Worm (Caenorhabditis elegans) whole organism, early embryonic: Measurements from ENCODE around the gene srlf-15.

Experiments used
- ama-1 ChIP-seq: fragments of 150-350 bp; optimal IDR thresholded peaks from 2 replicates; lab custom pipeline; 2014
- hmbx-1 ChIP-seq: sonication (generic microtip); optimal IDR thresholded peaks from 2 replicates; lab custom pipeline; 2016; ENCODE audit warnings: mild to moderate bottlenecking, missing genetic modification characterization, missing compliant biosample characterization
- pes-1 ChIP-seq: fragments of 200-800 bp; sonication (Bioruptor generic); IDR thresholded peaks from 2 replicates; pipeline ENCODE4 v1.3.6; 2022; ENCODE audit warnings: missing genetic modification reagents, missing genetic modification characterization, missing compliant biosample characterization
- tbx-11 ChIP-seq: fragments of 200-800 bp; sonication (Bioruptor generic); IDR thresholded peaks from 2 replicates; pipeline ENCODE4 v1.3.6; 2022; ENCODE audit warnings: missing genetic modification characterization, missing compliant biosample characterization

- TF ChIP-seq tbx-11 (no peak), ama-1 (lab: Kevin White, UChicago) (no peak), pes-1 (GFP tag; lab: Robert Waterston, UW) (no peak), hmbx-1 (no peak)
Observed at ce11 chrII:11045872-11046271, 10.0 kb downstream of the srlf-15 start, which contains the start of gene col-83.
